Worm (Caenorhabditis elegans) whole organism, young adult: ENCODE data around the gene srd-28.

Source experiments
- B0035.1 ChIP-seq: sonication (generic microtip); optimal IDR thresholded peaks from 2 replicates; lab custom pipeline; 2016; ENCODE audit warnings: missing genetic modification characterization, mild to moderate bottlenecking, missing compliant biosample characterization, missing genotype, missing genetic modification reagents
- F22D6.2 ChIP-seq: sonication (generic microtip); optimal IDR thresholded peaks from 2 replicates; lab custom pipeline; 2016; ENCODE audit warnings: mild to moderate bottlenecking, missing genetic modification characterization, missing compliant biosample characterization
- F23B12.7 ChIP-seq: sonication (generic microtip); optimal IDR thresholded peaks from 2 replicates; lab custom pipeline; 2017; ENCODE audit warnings: missing genetic modification characterization, mild to moderate bottlenecking, missing compliant biosample characterization, antibody characterized with exemption, moderate library complexity; ENCODE audit not compliant: insufficient read depth
- F55B11.4 ChIP-seq: sonication (generic microtip); optimal IDR thresholded peaks from 2 replicates; lab custom pipeline; 2016; ENCODE audit warnings: missing compliant biosample characterization, missing genetic modification characterization, borderline replicate concordance; ENCODE audit not compliant: insufficient read depth
- F57C9.4 ChIP-seq: sonication (generic microtip); optimal IDR thresholded peaks from 2 replicates; lab custom pipeline; 2017; ENCODE audit warnings: mild to moderate bottlenecking, missing genetic modification characterization, missing compliant biosample characterization
- K12H6.12 ChIP-seq: fragments of 200-800 bp; sonication (Bioruptor generic); optimal IDR thresholded peaks from 2 replicates; lab custom pipeline; 2018; ENCODE audit warnings: mild to moderate bottlenecking, missing genetic modification characterization, missing compliant biosample characterization
- Y56A3A.18 ChIP-seq: fragments of 200-800 bp; sonication (Bioruptor generic); IDR thresholded peaks from 2 replicates; pipeline ENCODE4 v1.3.6; 2022; ENCODE audit warnings: missing genetic modification reagents, missing genetic modification characterization, missing compliant biosample characterization
- Y79H2A.3 ChIP-seq: fragments of 200-800 bp; sonication (Bioruptor generic); conservative IDR thresholded peaks from 2 replicates; pipeline ENCODE4 v1.3.6; 2022; ENCODE audit warnings: missing genetic modification reagents, missing genetic modification characterization, missing compliant biosample characterization
- Y95B8A.8 ChIP-seq: fragments of 200-800 bp; sonication (Bioruptor generic); IDR thresholded peaks from 2 replicates; pipeline ENCODE4 v1.3.6; 2022; ENCODE audit warnings: missing genetic modification reagents, missing genetic modification characterization, missing compliant biosample characterization
- ama-1 ChIP-seq, 3 experiments: fragments of 150-350 bp in 1 of 3; sonication (generic microtip) in 2 of 3; optimal IDR thresholded peaks; 2 replicates each; lab custom pipeline; 2014 to 2018; ENCODE audit warnings: missing biosample characterization in 2 of 3, missing genetic modification characterization in 2 of 3, missing genetic modification reagents in 2 of 3
- athp-1 ChIP-seq: sonication (generic microtip); optimal IDR thresholded peaks from 2 replicates; lab custom pipeline; 2017; ENCODE audit warnings: mild to moderate bottlenecking, missing genetic modification characterization, missing compliant biosample characterization
- attf-3 ChIP-seq: fragments of 200-800 bp; sonication (Bioruptor generic); conservative IDR thresholded peaks from 2 replicates; pipeline ENCODE4 v1.3.6; 2022; ENCODE audit warnings: missing genetic modification reagents, missing genetic modification characterization, missing compliant biosample characterization
- attf-6 ChIP-seq: fragments of 200-800 bp; sonication (Bioruptor generic); IDR thresholded peaks from 2 replicates; pipeline ENCODE4 v1.3.6; 2022; ENCODE audit warnings: missing genetic modification reagents, missing genetic modification characterization, missing compliant biosample characterization
- bed-1 ChIP-seq: fragments of 200-800 bp; sonication (Bioruptor generic); IDR thresholded peaks from 2 replicates; pipeline ENCODE4 v1.3.6; 2022; ENCODE audit warnings: missing genetic modification reagents, missing genetic modification characterization, missing compliant biosample characterization
- cebp-2 ChIP-seq: fragments of 200-800 bp; sonication (Bioruptor generic); IDR thresholded peaks from 2 replicates; pipeline ENCODE4 v1.3.6; 2022; ENCODE audit warnings: missing genetic modification characterization, missing compliant biosample characterization
- ceh-40 ChIP-seq: fragments of 200-800 bp; sonication (Bioruptor generic); IDR thresholded peaks from 2 replicates; pipeline ENCODE4 v1.3.6; 2022; ENCODE audit warnings: missing genetic modification characterization, missing compliant biosample characterization
- ceh-58 ChIP-seq: fragments of 200-800 bp; sonication (Bioruptor generic); IDR thresholded peaks from 2 replicates; pipeline ENCODE4 v1.3.6; 2022; ENCODE audit warnings: missing genetic modification characterization, missing compliant biosample characterization
- chd-7 ChIP-seq: sonication (generic microtip); optimal IDR thresholded peaks from 2 replicates; lab custom pipeline; 2016; ENCODE audit warnings: mild to moderate bottlenecking, missing genetic modification characterization, moderate library complexity, missing compliant biosample characterization
- die-1 ChIP-seq: sonication (generic microtip); optimal IDR thresholded peaks from 2 replicates; lab custom pipeline; 2016; ENCODE audit warnings: missing genotype, mild to moderate bottlenecking, missing genetic modification characterization, missing compliant biosample characterization
- egl-18 ChIP-seq: fragments of 200-800 bp; sonication (Bioruptor generic); IDR thresholded peaks from 2 replicates; pipeline ENCODE4 v1.3.6; 2022; ENCODE audit warnings: missing genetic modification reagents, missing genetic modification characterization, missing compliant biosample characterization
- ekl-4 ChIP-seq: fragments of 200-800 bp; sonication (Bioruptor generic); IDR thresholded peaks from 2 replicates; pipeline ENCODE4 v1.3.6; 2022; ENCODE audit warnings: missing genetic modification reagents, missing genetic modification characterization, missing compliant biosample characterization
- hsf-1 ChIP-seq: fragments of 200-800 bp; sonication (Bioruptor generic); IDR thresholded peaks from 2 replicates; pipeline ENCODE4 v1.3.6; 2022; ENCODE audit warnings: missing genetic modification reagents, missing genetic modification characterization, missing compliant biosample characterization
- lin-35 ChIP-seq, 3 experiments: fragments of 150-350 bp in 2 of 3; sonication (generic microtip) in 1 of 3; optimal IDR thresholded peaks; 2 replicates each; lab custom pipeline; 2014 to 2018; ENCODE audit warnings: missing biosample characterization in 3 of 3, missing genetic modification characterization in 3 of 3, missing genetic modification reagents in 3 of 3
- lir-1 ChIP-seq: fragments of 200-800 bp; sonication (Bioruptor generic); conservative IDR thresholded peaks from 2 replicates; pipeline ENCODE4 v1.3.6; 2022; ENCODE audit warnings: missing genetic modification reagents, missing genetic modification characterization, missing compliant biosample characterization
- madf-10 ChIP-seq: sonication (generic microtip); optimal IDR thresholded peaks from 2 replicates; lab custom pipeline; 2016; ENCODE audit warnings: mild to moderate bottlenecking, missing genetic modification characterization, missing compliant biosample characterization
- nfya-1 ChIP-seq: sonication (generic microtip); optimal IDR thresholded peaks from 2 replicates; lab custom pipeline; 2017; ENCODE audit warnings: antibody characterized with exemption, missing compliant biosample characterization, missing genetic modification characterization, borderline replicate concordance; ENCODE audit not compliant: insufficient read depth
- nhr-120 ChIP-seq: fragments of 200-800 bp; sonication (Bioruptor generic); IDR thresholded peaks from 2 replicates; pipeline ENCODE4 v1.3.6; 2022; ENCODE audit warnings: missing genetic modification characterization, missing compliant biosample characterization
- pbrm-1 ChIP-seq: fragments of 200-800 bp; sonication (Bioruptor generic); IDR thresholded peaks from 2 replicates; pipeline ENCODE4 v1.3.6; 2022; ENCODE audit warnings: missing genetic modification reagents, missing genetic modification characterization, missing compliant biosample characterization
- sea-2 ChIP-seq: fragments of 200-800 bp; sonication (Bioruptor generic); IDR thresholded peaks from 2 replicates; pipeline ENCODE4 v1.3.6; 2022; ENCODE audit warnings: missing genetic modification characterization, missing compliant biosample characterization
- xnd-1 ChIP-seq: sonication (generic microtip); optimal IDR thresholded peaks from 2 replicates; lab custom pipeline; 2016; ENCODE audit warnings: missing genotype, missing genetic modification reagents, missing genetic modification characterization, missing compliant biosample characterization
- ztf-25 ChIP-seq: fragments of 200-800 bp; sonication (Bioruptor generic); IDR thresholded peaks from 2 replicates; pipeline ENCODE4 v1.3.6; 2022; ENCODE audit warnings: missing genetic modification reagents, missing genetic modification characterization, missing compliant biosample characterization
- ztf-28 ChIP-seq: fragments of 200-800 bp; sonication (Bioruptor generic); IDR thresholded peaks from 2 replicates; pipeline ENCODE4 v1.3.6; 2022; ENCODE audit warnings: missing genetic modification reagents, missing genetic modification characterization, missing compliant biosample characterization

Gene srd-28

ce11 chrV:15272263-15272662 lies 21.9 kb downstream of the srd-28 start, which contains the start of gene T10H4.4:
TSS of gene T10H4.4 (minus strand) at chrV:15272363.
- TF ChIP-seq F57C9.4 (tag; lab: Kevin White, UChicago) (no peak), lir-1 (GFP tag; lab: Robert Waterston, UW) (no peak), ekl-4 (GFP tag; lab: Robert Waterston, UW) (no peak), Y79H2A.3 (GFP tag; lab: Robert Waterston, UW) (no peak), nfya-1 (tag; lab: Kevin White, UChicago) (no peak), Y56A3A.18 (GFP tag; lab: Robert Waterston, UW) (no peak), cebp-2 (no peak), ceh-58 (GFP tag; lab: Robert Waterston, UW) (no peak), attf-6 (GFP tag; lab: Robert Waterston, UW) (no peak), ztf-28 (no peak), lin-35 (GFP tag; optimal IDR thresholded peaks at IDR 0.05; lab: Kevin White, UChicago) (no peak), die-1 (tag; lab: Kevin White, UChicago) (no peak), B0035.1 (no peak), ama-1 (optimal IDR thresholded peaks at IDR 0.05; lab: Kevin White, UChicago) (no peak), ama-1 (GFP tag; optimal IDR thresholded peaks at IDR 0.05; lab: Kevin White, UChicago) (no peak), F22D6.2 (tag; lab: Kevin White, UChicago) (no peak), nhr-120 (GFP tag; lab: Robert Waterston, UW) (no peak)

- TF ChIP-seq madf-10 (tag; lab: Kevin White, UChicago), result no peak
- TF ChIP-seq athp-1, result no peak
- no peak for TF ChIP-seq F22D6.2 (tag; lab: Kevin White, UChicago)
- TF ChIP-seq F23B12.7 (tag; lab: Kevin White, UChicago), result no peak
- TF ChIP-seq xnd-1 (tag; lab: Kevin White, UChicago), result no peak
These were observed 24.4 kb downstream of the srd-28 start, which contains the start of gene srw-16 for ce11 chrV:15274757-15275156. TSS of gene srw-16 (minus strand) at chrV:15274857.

- TF ChIP-seq ceh-40, result no peak
- no peak for TF ChIP-seq F55B11.4 (tag; lab: Kevin White, UChicago)
- no peak for TF ChIP-seq hsf-1 (GFP tag; lab: Robert Waterston, UW)
- TF ChIP-seq, all 124 proteins: peak for 0
These were observed 26.5 kb downstream of the srd-28 start, which contains the start of gene srw-17 for ce11 chrV:15276915-15277314. TSS of gene srw-17 (minus strand) at chrV:15277015.

- TF ChIP-seq egl-18 (GFP tag; lab: Robert Waterston, UW) (no peak), attf-3 (GFP tag; lab: Robert Waterston, UW) (no peak), ztf-25 (no peak), xnd-1 (tag; lab: Kevin White, UChicago) (no peak), bed-1 (no peak), K12H6.12 (no peak), Y95B8A.8 (no peak), nfya-1 (tag; lab: Kevin White, UChicago) (no peak), chd-7 (tag; lab: Kevin White, UChicago) (no peak), pbrm-1 (GFP tag; lab: Robert Waterston, UW) (no peak), sea-2 (GFP tag; lab: Robert Waterston, UW) (no peak)
These were observed 31.0 kb downstream of the srd-28 start, which contains the start of the genes srw-19 and srx-51 for ce11 chrV:15281279-15281949. TSS of gene srw-19 (minus strand) at chrV:15281379. TSS of gene srx-51 (plus strand) at chrV:15281899.
